Worm (Caenorhabditis elegans) whole organism, L1 larva: Measurements from ENCODE around the gene dpf-2.

Source experiments
- C16A3.4 ChIP-seq: fragments of 150-350 bp; optimal IDR thresholded peaks from 2 replicates; lab custom pipeline; 2014; ENCODE audit warnings: missing biosample characterization, missing genetic modification characterization
- C34B4.2 ChIP-seq: sonication (generic microtip); optimal IDR thresholded peaks from 2 replicates; lab custom pipeline; 2017; ENCODE audit warnings: mild to moderate bottlenecking, missing genetic modification characterization, missing compliant biosample characterization
- F16B12.6 ChIP-seq: fragments of 150-350 bp; optimal IDR thresholded peaks from 2 replicates; lab custom pipeline; 2014; ENCODE audit warnings: missing biosample characterization, missing genetic modification characterization
- aha-1 ChIP-seq: fragments of 150-350 bp; optimal IDR thresholded peaks from 2 replicates; lab custom pipeline; 2014; ENCODE audit warnings: missing biosample characterization, missing genetic modification characterization
- alr-1 ChIP-seq: fragments of 200-800 bp; sonication (Bioruptor generic); optimal IDR thresholded peaks from 2 replicates; lab custom pipeline; 2018; ENCODE audit warnings: borderline replicate concordance, mild to moderate bottlenecking, missing genetic modification characterization, missing compliant biosample characterization
- aly-2 ChIP-seq: fragments of 150-350 bp; optimal IDR thresholded peaks from 2 replicates; lab custom pipeline; 2014; ENCODE audit warnings: missing biosample characterization, missing genetic modification characterization
- ama-1 ChIP-seq: fragments of 150-350 bp; optimal IDR thresholded peaks from 2 replicates; lab custom pipeline; 2014
- ceh-63 ChIP-seq: fragments of 200-800 bp; sonication (Bioruptor generic); optimal IDR thresholded peaks from 2 replicates; lab custom pipeline; 2018; ENCODE audit warnings: mild to moderate bottlenecking, missing genetic modification characterization, missing compliant biosample characterization
- ceh-90 ChIP-seq: sonication (generic microtip); optimal IDR thresholded peaks from 2 replicates; lab custom pipeline; 2016; ENCODE audit warnings: missing genetic modification characterization, missing compliant biosample characterization
- ces-1 ChIP-seq: fragments of 150-350 bp; optimal IDR thresholded peaks from 2 replicates; lab custom pipeline; 2014; ENCODE audit warnings: missing biosample characterization, missing genetic modification reagents, missing genetic modification characterization
- dsc-1 ChIP-seq: sonication (generic microtip); optimal IDR thresholded peaks from 2 replicates; lab custom pipeline; 2016; ENCODE audit warnings: mild to moderate bottlenecking, missing genetic modification characterization, missing compliant biosample characterization
- efl-3 ChIP-seq: fragments of 200-800 bp; sonication (Bioruptor generic); optimal IDR thresholded peaks from 2 replicates; lab custom pipeline; 2018; ENCODE audit warnings: mild to moderate bottlenecking, missing genetic modification characterization, missing compliant biosample characterization
- egl-13 ChIP-seq: sonication (generic microtip); optimal IDR thresholded peaks from 2 replicates; lab custom pipeline; 2016; ENCODE audit warnings: missing genotype, missing genetic modification reagents, missing genetic modification characterization, missing compliant biosample characterization
- egl-27 ChIP-seq, 2 experiments: fragments of 150-350 bp in 1 of 2; sonication (generic microtip); optimal IDR thresholded peaks; 3 replicates each; lab custom pipeline; 2017 to 2018; ENCODE audit warnings: missing biosample characterization in 2 of 2, missing genetic modification characterization in 2 of 2, missing genetic modification reagents in 2 of 2
- elt-2 ChIP-seq: sonication (generic microtip); optimal IDR thresholded peaks from 2 replicates; lab custom pipeline; 2016; ENCODE audit warnings: missing genetic modification characterization, mild to moderate bottlenecking, inconsistent platforms, missing compliant biosample characterization, missing genetic modification reagents
- elt-3 ChIP-seq, 6 experiments: fragments of 150-350 bp in 1 of 6; sonication (generic microtip); optimal IDR thresholded peaks; 2 replicates each; lab custom pipeline; 2017 to 2018; ENCODE audit warnings: missing biosample characterization in 6 of 6, missing genetic modification characterization in 6 of 6, inconsistent platforms in 1 of 6
- ets-5 ChIP-seq: fragments of 200-800 bp; sonication (Bioruptor generic); IDR thresholded peaks from 2 replicates; pipeline ENCODE4 v1.3.6; 2022; ENCODE audit warnings: missing genetic modification characterization, missing compliant biosample characterization
- fkh-10 ChIP-seq: sonication (generic microtip); optimal IDR thresholded peaks from 2 replicates; lab custom pipeline; 2017; ENCODE audit warnings: missing biosample characterization, missing genetic modification reagents, missing genetic modification characterization
- fkh-8 ChIP-seq: sonication (generic microtip); optimal IDR thresholded peaks from 2 replicates; lab custom pipeline; 2016; ENCODE audit warnings: mild to moderate bottlenecking, missing genetic modification characterization, missing compliant biosample characterization
- fos-1 ChIP-seq: fragments of 150-350 bp; optimal IDR thresholded peaks from 2 replicates; lab custom pipeline; 2014; ENCODE audit warnings: missing biosample characterization, missing genetic modification characterization
- hlh-17 ChIP-seq: fragments of 200-800 bp; sonication (Bioruptor generic); optimal IDR thresholded peaks from 2 replicates; lab custom pipeline; 2018; ENCODE audit warnings: missing genetic modification characterization, mild to moderate bottlenecking, missing compliant biosample characterization, moderate library complexity, borderline replicate concordance
- hpl-2 ChIP-seq: fragments of 150-350 bp; optimal IDR thresholded peaks from 2 replicates; lab custom pipeline; 2014; ENCODE audit warnings: missing biosample characterization, missing genetic modification reagents, missing genetic modification characterization
- isw-1 ChIP-seq: fragments of 200-800 bp; sonication (Bioruptor generic); IDR thresholded peaks from 2 replicates; pipeline ENCODE4 v1.3.6; 2022; ENCODE audit warnings: missing genetic modification characterization, missing compliant biosample characterization
- jun-1 ChIP-seq: fragments of 150-350 bp; optimal IDR thresholded peaks from 2 replicates; lab custom pipeline; 2014; ENCODE audit warnings: missing biosample characterization, missing genetic modification reagents, missing genetic modification characterization
- lin-14 ChIP-seq: fragments of 200-800 bp; sonication (Bioruptor generic); optimal IDR thresholded peaks from 2 replicates; lab custom pipeline; 2018; ENCODE audit warnings: mild to moderate bottlenecking, missing genetic modification characterization, moderate library complexity, missing compliant biosample characterization
- lin-15B ChIP-seq: fragments of 150-350 bp; sonication (generic microtip); optimal IDR thresholded peaks from 3 replicates; lab custom pipeline; 2014; ENCODE audit warnings: missing biosample characterization, missing genetic modification characterization
- lin-35 ChIP-seq, 2 experiments: fragments of 150-350 bp; optimal IDR thresholded peaks; 2 replicates each; lab custom pipeline; 2014; ENCODE audit warnings: missing biosample characterization in 2 of 2, missing genetic modification characterization in 2 of 2, missing genetic modification reagents in 2 of 2
- lir-3 ChIP-seq: sonication (generic microtip); optimal IDR thresholded peaks from 2 replicates; lab custom pipeline; 2016; ENCODE audit warnings: mild to moderate bottlenecking, missing genetic modification characterization, moderate library complexity, missing compliant biosample characterization; ENCODE audit not compliant: poor library complexity
- lsy-2 ChIP-seq, 2 experiments: fragments of 150-350 bp; optimal IDR thresholded peaks; 2 replicates each; lab custom pipeline; 2014; ENCODE audit warnings: missing biosample characterization in 2 of 2, missing genetic modification characterization in 2 of 2
- mab-9 ChIP-seq: fragments of 200-800 bp; sonication (Bioruptor generic); IDR thresholded peaks from 2 replicates; pipeline ENCODE4 v1.3.6; 2022; ENCODE audit warnings: missing genetic modification reagents, missing genetic modification characterization, missing compliant biosample characterization
- mep-1 ChIP-seq: fragments of 150-350 bp; optimal IDR thresholded peaks from 2 replicates; lab custom pipeline; 2014; ENCODE audit warnings: missing biosample characterization, missing genetic modification characterization
- nhr-11 ChIP-seq: fragments of 150-350 bp; optimal IDR thresholded peaks from 2 replicates; lab custom pipeline; 2014; ENCODE audit warnings: missing biosample characterization, missing genetic modification characterization
- nhr-12 ChIP-seq: sonication (generic microtip); optimal IDR thresholded peaks from 2 replicates; lab custom pipeline; 2017; ENCODE audit warnings: missing biosample characterization, missing genetic modification characterization
- nhr-20 ChIP-seq: sonication (generic microtip); optimal IDR thresholded peaks from 2 replicates; lab custom pipeline; 2016; ENCODE audit warnings: mild to moderate bottlenecking, missing genetic modification characterization, missing compliant biosample characterization
- nhr-237 ChIP-seq: fragments of 150-350 bp; optimal IDR thresholded peaks from 2 replicates; lab custom pipeline; 2014; ENCODE audit warnings: missing biosample characterization, missing genetic modification characterization
- nhr-47 ChIP-seq: sonication (generic microtip); optimal IDR thresholded peaks from 2 replicates; lab custom pipeline; 2016; ENCODE audit warnings: mild to moderate bottlenecking, missing genetic modification characterization, moderate library complexity, missing compliant biosample characterization
- nhr-77 ChIP-seq: fragments of 150-350 bp; optimal IDR thresholded peaks from 2 replicates; lab custom pipeline; 2014; ENCODE audit warnings: missing biosample characterization, missing genetic modification characterization
- nhr-85 ChIP-seq: sonication (generic microtip); peaks from one replicate; lab custom pipeline; 2016; ENCODE audit warnings: missing genetic modification characterization, inconsistent platforms, missing compliant biosample characterization
- pag-3 ChIP-seq: sonication (generic microtip); optimal IDR thresholded peaks from 2 replicates; lab custom pipeline; 2017; ENCODE audit warnings: missing genetic modification characterization, mild to moderate bottlenecking, missing compliant biosample characterization, antibody characterized with exemption, borderline replicate concordance; ENCODE audit not compliant: insufficient read depth
- pqm-1 ChIP-seq: sonication (generic microtip); optimal IDR thresholded peaks from 3 replicates; lab custom pipeline; 2017; ENCODE audit warnings: missing biosample characterization, missing genetic modification characterization
- rnt-1 ChIP-seq: sonication (generic microtip); optimal IDR thresholded peaks from 2 replicates; lab custom pipeline; 2016; ENCODE audit warnings: mild to moderate bottlenecking, missing genetic modification characterization, moderate library complexity, missing compliant biosample characterization
- skn-1 ChIP-seq: fragments of 150-350 bp; optimal IDR thresholded peaks from 2 replicates; lab custom pipeline; 2014; ENCODE audit warnings: missing biosample characterization, missing genetic modification characterization
- sox-4 ChIP-seq: sonication (generic microtip); optimal IDR thresholded peaks from 2 replicates; lab custom pipeline; 2016; ENCODE audit warnings: missing genetic modification characterization, missing compliant biosample characterization
- sptf-1 ChIP-seq: fragments of 150-350 bp; optimal IDR thresholded peaks from 2 replicates; lab custom pipeline; 2014; ENCODE audit warnings: missing biosample characterization, missing genetic modification characterization
- sup-37 ChIP-seq: fragments of 200-800 bp; sonication (Bioruptor generic); optimal IDR thresholded peaks from 2 replicates; lab custom pipeline; 2018; ENCODE audit warnings: mild to moderate bottlenecking, missing genetic modification characterization, missing compliant biosample characterization
- unc-62 ChIP-seq: fragments of 150-350 bp; optimal IDR thresholded peaks from 2 replicates; lab custom pipeline; 2014; ENCODE audit warnings: missing biosample characterization, missing genetic modification reagents, missing genetic modification characterization
- unc-86 ChIP-seq: sonication (generic microtip); optimal IDR thresholded peaks from 2 replicates; lab custom pipeline; 2016; ENCODE audit warnings: missing genetic modification characterization, missing compliant biosample characterization
- unc-98 ChIP-seq: fragments of 200-800 bp; sonication (Bioruptor generic); IDR thresholded peaks from 2 replicates; pipeline ENCODE4 v1.3.6; 2022; ENCODE audit warnings: missing genetic modification characterization, missing compliant biosample characterization
- vab-15 ChIP-seq: sonication (generic microtip); optimal IDR thresholded peaks from 2 replicates; lab custom pipeline; 2017; ENCODE audit warnings: missing genotype, mild to moderate bottlenecking, missing genetic modification characterization, missing compliant biosample characterization
- zag-1 ChIP-seq: fragments of 150-350 bp; optimal IDR thresholded peaks from 2 replicates; lab custom pipeline; 2014; ENCODE audit warnings: missing biosample characterization, missing genetic modification characterization
- zip-4 ChIP-seq: fragments of 200-800 bp; sonication (Bioruptor generic); optimal IDR thresholded peaks from 2 replicates; lab custom pipeline; 2018; ENCODE audit warnings: mild to moderate bottlenecking, missing genetic modification characterization, moderate library complexity, missing compliant biosample characterization
- ztf-11 ChIP-seq, 2 experiments: sonication (generic microtip); optimal IDR thresholded peaks; 2 replicates each; lab custom pipeline; 2016 to 2017; ENCODE audit warnings: missing genetic modification characterization in 2 of 2, missing biosample characterization in 1 of 2, missing compliant biosample characterization in 1 of 2
- ztf-4 ChIP-seq: fragments of 150-350 bp; optimal IDR thresholded peaks from 2 replicates; lab custom pipeline; 2014; ENCODE audit warnings: missing biosample characterization, missing genetic modification characterization

dpf-2 gene

DNA sequence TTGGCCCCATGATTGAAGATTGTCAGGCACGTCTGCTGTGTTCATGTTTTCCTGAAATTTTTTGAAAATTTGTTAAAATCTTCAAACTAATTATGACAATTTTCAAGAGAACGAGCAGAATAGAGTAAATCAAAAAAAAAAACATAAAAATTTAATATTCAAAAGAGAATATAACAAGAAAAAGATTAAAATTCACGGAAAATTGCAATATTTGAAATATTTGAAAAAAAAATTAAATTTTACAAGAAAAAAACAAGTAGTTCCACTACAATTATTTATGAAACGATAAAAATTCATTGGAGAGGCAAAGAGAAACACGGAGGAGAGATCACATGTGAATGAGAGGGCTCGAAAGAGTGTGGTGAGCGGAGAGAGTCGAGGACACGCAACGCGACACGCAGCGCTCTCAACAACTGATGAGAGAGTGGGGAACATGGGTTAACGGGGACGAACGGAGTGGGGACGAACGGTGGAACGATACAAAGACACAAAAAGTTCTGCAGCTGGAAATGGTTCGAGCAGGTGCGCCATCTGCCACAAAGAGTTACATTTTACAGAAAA lies 7.1 kb upstream of the dpf-2 start, which contains the start of gene mbk-1:
Gene mbk-1 (minus strand): TSS at position 51 of the 561 bp plus-strand sequence.
- peak; percentile 16 to 69 for TF ChIP-seq lin-35 (GFP tag; optimal IDR thresholded peaks at IDR 0.05; lab: Kevin White, UChicago)
- no peak for TF ChIP-seq nhr-11 (tag; lab: Kevin White, UChicago)
- TF ChIP-seq aly-2 (tag; lab: Kevin White, UChicago): no peak
- no peak for TF ChIP-seq pag-3 (tag; lab: Kevin White, UChicago)
- no peak for TF ChIP-seq fkh-10 (GFP tag; lab: Kevin White, UChicago)
- TF ChIP-seq ztf-4 (tag; lab: Kevin White, UChicago): no peak
- TF ChIP-seq sup-37 (GFP tag; lab: Kevin White, UChicago): no peak
- peak; percentile 53 for TF ChIP-seq skn-1 (tag; lab: Kevin White, UChicago)
- TF ChIP-seq F16B12.6 (tag; lab: Kevin White, UChicago): no peak
- no peak for TF ChIP-seq unc-62 (GFP tag; lab: Kevin White, UChicago)
- no peak for TF ChIP-seq hlh-17 (GFP tag; lab: Kevin White, UChicago)
- TF ChIP-seq nhr-77: no peak
- TF ChIP-seq sox-4 (tag; lab: Kevin White, UChicago): no peak
- peak; percentile 56 for TF ChIP-seq elt-2 (tag; lab: Kevin White, UChicago)
- no peak for TF ChIP-seq zip-4 (GFP tag; lab: Kevin White, UChicago)
- TF ChIP-seq fos-1 (tag; lab: Kevin White, UChicago): no peak
- no peak for TF ChIP-seq lir-3 (tag; lab: Kevin White, UChicago)
- no peak for TF ChIP-seq nhr-12 (tag; lab: Kevin White, UChicago)
- TF ChIP-seq mab-9 (GFP tag; lab: Robert Waterston, UW): no peak
- peak; percentile 51 for TF ChIP-seq dsc-1 (tag; lab: Kevin White, UChicago)
- no peak for TF ChIP-seq aha-1
- TF ChIP-seq lsy-2 (tag; optimal IDR thresholded peaks at IDR 0.05; lab: Kevin White, UChicago): peak; percentile 48 to 76
- peak; percentile 57 for TF ChIP-seq egl-13
- TF ChIP-seq lin-15B: no peak
- TF ChIP-seq unc-98 (GFP tag; lab: Robert Waterston, UW): no peak
- peak; percentile 43 for TF ChIP-seq unc-86 (tag; lab: Kevin White, UChicago)
- TF ChIP-seq nhr-47 (tag; lab: Kevin White, UChicago): peak; percentile 73
- no peak for TF ChIP-seq efl-3 (GFP tag; lab: Kevin White, UChicago)
- TF ChIP-seq ets-5 (GFP tag; lab: Robert Waterston, UW): no peak
- TF ChIP-seq ama-1 (lab: Kevin White, UChicago): no peak
- peak in 2 of 6 experiments; percentile 5 to 13 for TF ChIP-seq elt-3 (tag; optimal IDR thresholded peaks at IDR 0.05; lab: Kevin White, UChicago)
- peak; percentile 97 for TF ChIP-seq lin-14
- peak; percentile 83 for TF ChIP-seq mep-1 (tag; lab: Kevin White, UChicago)
- TF ChIP-seq rnt-1 (tag; lab: Kevin White, UChicago): no peak
- no peak for TF ChIP-seq zag-1 (tag; lab: Kevin White, UChicago)
- TF ChIP-seq fkh-8: peak; percentile 40
- TF ChIP-seq ceh-90: no peak
- peak in 1 of 2 experiments; percentile 7 for TF ChIP-seq egl-27 (tag; optimal IDR thresholded peaks at IDR 0.05; lab: Kevin White, UChicago)
- TF ChIP-seq vab-15 (tag; lab: Kevin White, UChicago): no peak
- TF ChIP-seq C34B4.2 (tag; lab: Kevin White, UChicago): no peak
- no peak for TF ChIP-seq ces-1 (GFP tag; lab: Kevin White, UChicago)
- TF ChIP-seq C16A3.4 (tag; lab: Kevin White, UChicago): peak; percentile 60
- TF ChIP-seq hpl-2 (GFP tag; lab: Kevin White, UChicago): no peak
- TF ChIP-seq nhr-237: no peak
- no peak for TF ChIP-seq ceh-63 (GFP tag; lab: Kevin White, UChicago)
- TF ChIP-seq pqm-1 (tag; lab: Kevin White, UChicago): no peak
- TF ChIP-seq nhr-85 (tag; lab: Kevin White, UChicago): peak; percentile 74
- TF ChIP-seq alr-1 (tag; lab: Kevin White, UChicago): no peak
- peak; percentile 17 for TF ChIP-seq jun-1 (tag; lab: Kevin White, UChicago)
- no peak for TF ChIP-seq isw-1 (GFP tag; lab: Robert Waterston, UW)
- peak; percentile 83 for TF ChIP-seq nhr-20 (tag; lab: Kevin White, UChicago)
- TF ChIP-seq ztf-11 (tag; optimal IDR thresholded peaks at IDR 0.05; lab: Kevin White, UChicago): peak in 1 of 2 experiments; percentile 11
- no peak for TF ChIP-seq sptf-1
